Fruit fly (Drosophila melanogaster): ENCODE data around the gene ase.

DNA sequence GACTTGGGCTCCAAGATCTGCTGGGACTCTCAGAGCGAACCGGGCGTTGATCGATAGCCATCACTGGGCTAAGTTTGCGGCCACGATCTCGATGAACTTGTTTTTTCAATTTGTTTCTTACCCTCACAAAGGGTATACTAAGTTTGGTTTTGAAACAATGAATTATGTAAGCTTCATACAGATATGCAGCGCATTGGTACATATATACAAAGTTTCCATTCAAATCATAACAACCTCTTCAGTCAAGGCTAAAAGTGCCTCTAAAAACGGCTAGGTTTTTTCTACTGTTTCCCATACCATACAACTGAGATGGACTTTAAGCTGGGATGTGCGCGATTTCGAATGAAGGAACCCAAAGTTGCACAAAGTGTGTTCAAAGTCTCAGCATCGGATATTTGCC, 19.3 kb upstream of the ase start:
- TF ChIP-seq h (optimal IDR thresholded peaks at IDR 0.05) (no peak), psq (optimal IDR thresholded peaks at IDR 0.05) (no peak), ttk (optimal IDR thresholded peaks at IDR 0.05) (no peak)

Measured in Kc167 (cell line).